Worm (Caenorhabditis elegans): ENCODE data around the gene srt-49.
"Not testable (repeated sequence)": the region's sequence is repeated elsewhere in the genome, so short reads cannot be mapped to it uniquely, and the experiment has no call there.

DNA sequence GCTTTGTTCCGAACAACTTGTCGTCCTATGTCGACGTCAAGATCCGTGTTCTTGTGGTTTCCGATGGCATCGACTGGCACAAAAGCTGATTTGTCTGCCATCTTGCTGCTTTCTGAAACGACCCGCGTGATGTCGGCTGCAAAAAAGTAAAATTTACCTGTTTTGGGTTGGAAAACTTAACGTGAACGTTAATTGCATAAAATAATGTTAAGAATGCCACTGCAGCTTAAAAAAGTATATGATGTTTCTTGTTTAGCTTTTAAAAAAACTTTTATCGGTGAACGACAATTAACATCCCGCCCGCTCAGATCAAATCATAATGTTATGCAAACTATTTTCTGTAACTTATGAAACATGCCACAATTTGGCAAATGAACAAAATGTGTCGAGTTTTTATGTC, 35.7 kb upstream of the srt-49 start, which contains the start of gene M199.8:
- TF ChIP-seq hmg-1.2 (GFP tag; IDR thresholded peaks at IDR 0.05); rec-8 (tag; optimal IDR thresholded peaks at IDR 0.05); snpc-4 (GFP tag; optimal IDR thresholded peaks at IDR 0.05); snpc-4 (tag; optimal IDR thresholded peaks at IDR 0.05); lsl-1 (GFP tag; optimal IDR thresholded peaks at IDR 0.05); K11D2.4 (GFP tag; IDR thresholded peaks at IDR 0.05); hsf-1 (GFP tag; IDR thresholded peaks at IDR 0.05): not testable (repeated sequence)
